Fruit fly (Drosophila melanogaster) whole organism, prepupa: ENCODE results near the gene CG5909.
A peak's percentile ranks its signal among the peaks of the same experiment; 100 is the strongest.

Source experiments
- CG10669 ChIP-seq: fragments of 200-800 bp; sonication (Bioruptor generic); optimal IDR thresholded peaks from 3 replicates; lab custom pipeline; 2018; ENCODE audit warnings: missing biosample characterization, mild to moderate bottlenecking, missing genetic modification characterization, moderate library complexity
- CG11294 ChIP-seq: fragments of 200-800 bp; sonication (Bioruptor generic); IDR thresholded peaks from 2 replicates; pipeline ENCODE4 v1.3.6; 2022; ENCODE audit warnings: missing biosample characterization, missing genetic modification characterization
- CG15336 ChIP-seq: fragments of 200-800 bp; sonication (Bioruptor generic); IDR thresholded peaks from 2 replicates; pipeline ENCODE4 v1.3.6; 2022; ENCODE audit warnings: missing biosample characterization, missing genetic modification characterization
- CG3032 ChIP-seq: fragments of 200-800 bp; optimal IDR thresholded peaks from 2 replicates; lab custom pipeline; 2019; ENCODE audit warnings: missing biosample characterization, mild to moderate bottlenecking, missing genetic modification characterization, moderate library complexity
- CG32006 ChIP-seq: fragments of 200-800 bp; sonication (Bioruptor generic); optimal IDR thresholded peaks from 3 replicates; lab custom pipeline; 2017; ENCODE audit warnings: missing biosample characterization, mild to moderate bottlenecking, missing genetic modification characterization
- CG3919 ChIP-seq: fragments of 200-800 bp; sonication (Bioruptor generic); optimal IDR thresholded peaks from 3 replicates; lab custom pipeline; 2016; ENCODE audit warnings: missing biosample characterization, missing genetic modification characterization
- CG4318 ChIP-seq: fragments of 200-800 bp; sonication (Bioruptor generic); optimal IDR thresholded peaks from 3 replicates; lab custom pipeline; 2017; ENCODE audit warnings: missing biosample characterization, mild to moderate bottlenecking, missing genetic modification characterization
- CG6163 ChIP-seq: fragments of 200-800 bp; sonication (Bioruptor generic); IDR thresholded peaks from 3 replicates; pipeline ENCODE4 v1.3.6; 2022; ENCODE audit warnings: missing biosample characterization, missing genetic modification characterization
- CG6276 ChIP-seq: fragments of 200-800 bp; sonication (Bioruptor generic); optimal IDR thresholded peaks from 2 replicates; lab custom pipeline; 2017; ENCODE audit warnings: missing biosample characterization, mild to moderate bottlenecking, missing genetic modification characterization
- CG6808 ChIP-seq: fragments of 200-800 bp; sonication (Bioruptor generic); optimal IDR thresholded peaks from 3 replicates; lab custom pipeline; 2017; ENCODE audit warnings: missing biosample characterization, missing genetic modification characterization, mild to moderate bottlenecking, moderate library complexity, missing genetic modification reagents
- CG6854 ChIP-seq: fragments of 200-800 bp; sonication (Bioruptor generic); optimal IDR thresholded peaks from 2 replicates; lab custom pipeline; 2017; ENCODE audit warnings: missing biosample characterization, mild to moderate bottlenecking, missing genetic modification characterization
- CG7368 ChIP-seq: fragments of 200-800 bp; sonication (Bioruptor generic); optimal IDR thresholded peaks from 3 replicates; lab custom pipeline; 2016; ENCODE audit warnings: missing biosample characterization, missing genetic modification characterization
- CG8119 ChIP-seq: fragments of 200-800 bp; sonication (Bioruptor generic); IDR thresholded peaks from 3 replicates; pipeline ENCODE4 v1.3.6; 2022; ENCODE audit warnings: missing biosample characterization, missing genetic modification characterization
- CG8319 ChIP-seq: fragments of 200-800 bp; sonication (Bioruptor generic); optimal IDR thresholded peaks from 3 replicates; lab custom pipeline; 2016; ENCODE audit warnings: missing biosample characterization, missing genetic modification characterization
- CG9139 ChIP-seq: fragments of 200-800 bp; sonication (Bioruptor generic); optimal IDR thresholded peaks from 3 replicates; lab custom pipeline; 2017; ENCODE audit warnings: missing biosample characterization, mild to moderate bottlenecking, missing genetic modification characterization
- Eip78C ChIP-seq: fragments of 200-800 bp; sonication (Bioruptor generic); peaks from one replicate; lab custom pipeline; 2016; ENCODE audit warnings: missing biosample characterization, missing genetic modification characterization
- Eip93F ChIP-seq: fragments of 200-800 bp; sonication (Bioruptor generic); optimal IDR thresholded peaks from 2 replicates; lab custom pipeline; 2016; ENCODE audit warnings: missing biosample characterization, mild to moderate bottlenecking, missing genetic modification characterization
- Ets21C ChIP-seq: fragments of 200-800 bp; sonication (Bioruptor generic); optimal IDR thresholded peaks from 3 replicates; lab custom pipeline; 2016; ENCODE audit warnings: missing biosample characterization, missing genetic modification characterization
- Ets96B ChIP-seq: fragments of 200-800 bp; optimal IDR thresholded peaks from 2 replicates; lab custom pipeline; 2019; ENCODE audit warnings: missing biosample characterization, mild to moderate bottlenecking, missing genetic modification characterization, moderate library complexity
- Gug ChIP-seq: fragments of 200-800 bp; sonication (Bioruptor generic); IDR thresholded peaks from 2 replicates; pipeline ENCODE4 v1.3.6; 2022; ENCODE audit warnings: missing biosample characterization, missing genetic modification characterization
- Hr38 ChIP-seq: sonication (Bioruptor generic); optimal IDR thresholded peaks from 2 replicates; lab custom pipeline; 2016; ENCODE audit warnings: missing biosample characterization, missing genetic modification characterization
- Hr4 ChIP-seq: fragments of 200-800 bp; sonication (Bioruptor generic); optimal IDR thresholded peaks from 3 replicates; lab custom pipeline; 2016; ENCODE audit warnings: missing biosample characterization, missing genetic modification characterization
- Lpt ChIP-seq: fragments of 200-800 bp; sonication (Bioruptor generic); optimal IDR thresholded peaks from 3 replicates; lab custom pipeline; 2016; ENCODE audit warnings: missing biosample characterization, missing genetic modification characterization
- OdsH ChIP-seq: fragments of 200-800 bp; sonication (Bioruptor generic); optimal IDR thresholded peaks from 3 replicates; lab custom pipeline; 2016; ENCODE audit warnings: missing biosample characterization, missing genetic modification characterization
- Sox14 ChIP-seq: fragments of 200-800 bp; sonication (Bioruptor generic); optimal IDR thresholded peaks from 3 replicates; lab custom pipeline; 2016; ENCODE audit warnings: missing biosample characterization, missing genetic modification characterization
- Sox15 ChIP-seq: fragments of 200-800 bp; sonication (Bioruptor generic); optimal IDR thresholded peaks from 3 replicates; lab custom pipeline; 2016; ENCODE audit warnings: missing biosample characterization, missing genetic modification characterization
- achi ChIP-seq: fragments of 200-800 bp; sonication (Bioruptor generic); optimal IDR thresholded peaks from 3 replicates; lab custom pipeline; 2016; ENCODE audit warnings: missing biosample characterization, missing genetic modification characterization
- acj6 ChIP-seq: fragments of 200-800 bp; sonication (Bioruptor generic); optimal IDR thresholded peaks from 3 replicates; lab custom pipeline; 2016; ENCODE audit warnings: missing biosample characterization, missing genetic modification characterization
- cyc ChIP-seq: fragments of 200-800 bp; sonication (Bioruptor generic); optimal IDR thresholded peaks from 3 replicates; lab custom pipeline; 2016; ENCODE audit warnings: missing biosample characterization, missing genetic modification characterization
- dac ChIP-seq: fragments of 200-800 bp; sonication (Bioruptor generic); optimal IDR thresholded peaks from 2 replicates; lab custom pipeline; 2017; ENCODE audit warnings: missing biosample characterization, mild to moderate bottlenecking, missing genetic modification characterization
- eg ChIP-seq: fragments of 200-800 bp; sonication (Bioruptor generic); IDR thresholded peaks from 3 replicates; pipeline ENCODE4 v1.3.6; 2022; ENCODE audit warnings: missing biosample characterization, missing genetic modification characterization
- fkh ChIP-seq: fragments of 200-800 bp; sonication (Bioruptor generic); optimal IDR thresholded peaks from 3 replicates; lab custom pipeline; 2017; ENCODE audit warnings: missing biosample characterization, mild to moderate bottlenecking, missing genetic modification characterization, moderate library complexity
- net ChIP-seq: fragments of 200-800 bp; sonication (Bioruptor generic); optimal IDR thresholded peaks from 3 replicates; lab custom pipeline; 2016; ENCODE audit warnings: missing biosample characterization, missing genetic modification characterization
- pdm3 ChIP-seq: fragments of 200-800 bp; sonication (Bioruptor generic); optimal IDR thresholded peaks from 3 replicates; lab custom pipeline; 2016; ENCODE audit warnings: missing biosample characterization, missing genetic modification characterization
- salr ChIP-seq, 2 experiments: fragments of 200-800 bp; sonication (Bioruptor generic); optimal IDR thresholded peaks; 3 replicates each; lab custom pipeline; 2016 to 2018; ENCODE audit warnings: missing biosample characterization in 2 of 2, missing genetic modification characterization in 2 of 2, mild to moderate bottlenecking in 1 of 2
- spab ChIP-seq: fragments of 200-800 bp; sonication (Bioruptor generic); optimal IDR thresholded peaks from 2 replicates; lab custom pipeline; 2017; ENCODE audit warnings: missing biosample characterization, mild to moderate bottlenecking, missing genetic modification characterization, missing genetic modification reagents
- ss ChIP-seq, 2 experiments: fragments of 200-800 bp; sonication (Bioruptor generic); optimal IDR thresholded peaks; 2 replicates in 1 of 2; 3 replicates in 1 of 2; lab custom pipeline; 2017 to 2018; ENCODE audit warnings: mild to moderate bottlenecking in 2 of 2, missing biosample characterization in 2 of 2, missing genetic modification characterization in 2 of 2, moderate library complexity in 1 of 2

Gene CG5909

dm6 chr3R:27185933-27186571, 25.1 kb downstream of the CG5909 start (continued):
- TF ChIP-seq Sox15 (GFP tag; lab: Kevin White, UChicago) (peak; percentile 4), eg (GFP tag; lab: Robert Waterston, UW) (peak; percentile 63), Hr4 (GFP tag; lab: Kevin White, UChicago) (peak; percentile 43), spab (GFP tag; lab: Kevin White, UChicago) (peak; percentile 52), CG8319 (peak; percentile 39), CG15336 (GFP tag; lab: Robert Waterston, UW) (peak; percentile 55), net (GFP tag; lab: Kevin White, UChicago) (peak; percentile 63), CG7368 (GFP tag; lab: Kevin White, UChicago) (no peak), Eip78C (GFP tag; lab: Kevin White, UChicago) (peak; percentile 85), fkh (GFP tag; lab: Kevin White, UChicago) (no peak), Eip93F (GFP tag; lab: Kevin White, UChicago) (no peak), Ets21C (GFP tag; lab: Kevin White, UChicago) (peak; percentile 41), CG3919 (GFP tag; lab: Kevin White, UChicago) (peak; percentile 65), CG9139 (peak; percentile 28)

- TF ChIP-seq Ets21C (GFP tag; lab: Kevin White, UChicago), result no peak
- no peak for TF ChIP-seq Eip78C (GFP tag; lab: Kevin White, UChicago)
- no peak for TF ChIP-seq ss (GFP tag; optimal IDR thresholded peaks at IDR 0.05; lab: Kevin White, UChicago)
- TF ChIP-seq cyc (GFP tag; lab: Kevin White, UChicago), result no peak
- no peak for TF ChIP-seq Lpt (GFP tag; lab: Kevin White, UChicago)
- TF ChIP-seq CG6854 (GFP tag; lab: Kevin White, UChicago), result no peak
- no peak for TF ChIP-seq net (GFP tag; lab: Kevin White, UChicago)
- TF ChIP-seq CG11294 (GFP tag; lab: Robert Waterston, UW), result no peak
- TF ChIP-seq CG6808 (GFP tag; lab: Kevin White, UChicago), result no peak
- no peak for TF ChIP-seq Sox15 (GFP tag; lab: Kevin White, UChicago)
- TF ChIP-seq Sox14 (GFP tag; lab: Kevin White, UChicago), result no peak
- TF ChIP-seq Ets96B (tag; lab: Kevin White, UChicago), result no peak
- TF ChIP-seq acj6, result no peak
- TF ChIP-seq dac, result no peak
Measured at dm6 chr3R:27186849-27187248, 25.9 kb downstream of the CG5909 start.

- TF ChIP-seq CG9139, result no peak
- peak; percentile 47 for TF ChIP-seq Ets96B (tag; lab: Kevin White, UChicago)
- TF ChIP-seq Hr4 (GFP tag; lab: Kevin White, UChicago), result peak; percentile 58
- TF ChIP-seq Gug (GFP tag; lab: Robert Waterston, UW), result peak; percentile 62
- TF ChIP-seq CG15336 (GFP tag; lab: Robert Waterston, UW), result peak; percentile 63
- TF ChIP-seq CG6276, result peak; percentile 34
- TF ChIP-seq CG8119 (GFP tag; lab: Robert Waterston, UW), result peak; percentile 69
- TF ChIP-seq CG6163 (GFP tag; lab: Robert Waterston, UW), result peak; percentile 46; the same call in 1 of the 3 replicates
- no peak for TF ChIP-seq Lpt (GFP tag; lab: Kevin White, UChicago)
- peak; percentile 35 for TF ChIP-seq pdm3 (GFP tag; lab: Kevin White, UChicago)
- TF ChIP-seq Eip78C (GFP tag; lab: Kevin White, UChicago), result peak; percentile 80
- peak; percentile 15 for TF ChIP-seq Sox14 (GFP tag; lab: Kevin White, UChicago)
- no peak for TF ChIP-seq fkh (GFP tag; lab: Kevin White, UChicago)
- TF ChIP-seq Hr38, result no peak
- peak; percentile 8 for TF ChIP-seq CG10669 (GFP tag; lab: Kevin White, UChicago)
- TF ChIP-seq eg (GFP tag; lab: Robert Waterston, UW), result peak; percentile 66
- TF ChIP-seq CG4318 (GFP tag; lab: Kevin White, UChicago), result peak; percentile 12
- TF ChIP-seq CG11294 (GFP tag; lab: Robert Waterston, UW), result no peak
- peak; percentile 14 for TF ChIP-seq net (GFP tag; lab: Kevin White, UChicago)
- peak; percentile 12 for TF ChIP-seq achi (GFP tag; lab: Kevin White, UChicago)
- peak; percentile 10 for TF ChIP-seq CG3032
- peak; percentile 20 for TF ChIP-seq OdsH (GFP tag; lab: Kevin White, UChicago)
- TF ChIP-seq salr (GFP tag; optimal IDR thresholded peaks at IDR 0.05; lab: Kevin White, UChicago), result peak in 1 of 2 experiments; percentile 35
- peak; percentile 66 for TF ChIP-seq CG32006 (GFP tag; lab: Kevin White, UChicago)
Measured at dm6 chr3R:27193079-27193478, 32.1 kb downstream of the CG5909 start.
